Worm (Caenorhabditis elegans) whole organism, L2 larva: ENCODE results near the gene F38A5.6.
"Not testable (repeated sequence)": the region's sequence is repeated elsewhere in the genome, so short reads cannot be mapped to it uniquely, and the experiment has no call there.

Experiments
- aly-2 ChIP-seq: fragments of 150-350 bp; optimal IDR thresholded peaks from 2 replicates; lab custom pipeline; 2014; ENCODE audit warnings: missing biosample characterization, missing genetic modification characterization
- ama-1 ChIP-seq: fragments of 150-350 bp; optimal IDR thresholded peaks from 2 replicates; lab custom pipeline; 2018; ENCODE audit warnings: inconsistent platforms
- blmp-1 ChIP-seq: sonication (generic microtip); optimal IDR thresholded peaks from 2 replicates; lab custom pipeline; 2017; ENCODE audit warnings: missing genetic modification characterization, mild to moderate bottlenecking, missing compliant biosample characterization, antibody characterized with exemption, moderate library complexity; ENCODE audit not compliant: insufficient read depth
- ceh-16 ChIP-seq: fragments of 150-350 bp; optimal IDR thresholded peaks from 2 replicates; lab custom pipeline; 2014; ENCODE audit warnings: missing biosample characterization, missing genetic modification characterization
- ceh-82 ChIP-seq: fragments of 150-350 bp; optimal IDR thresholded peaks from 2 replicates; lab custom pipeline; 2014; ENCODE audit warnings: missing biosample characterization, missing genetic modification characterization
- egl-27 ChIP-seq: sonication (generic microtip); optimal IDR thresholded peaks from 3 replicates; lab custom pipeline; 2017; ENCODE audit warnings: missing biosample characterization, missing genetic modification reagents, missing genetic modification characterization
- fos-1 ChIP-seq: fragments of 150-350 bp; optimal IDR thresholded peaks from 2 replicates; lab custom pipeline; 2014; ENCODE audit warnings: missing biosample characterization, missing genetic modification characterization
- mbf-1 ChIP-seq: sonication (generic microtip); optimal IDR thresholded peaks from 2 replicates; lab custom pipeline; 2017; ENCODE audit warnings: missing biosample characterization, missing genetic modification characterization
- nhr-11 ChIP-seq: fragments of 150-350 bp; optimal IDR thresholded peaks from 2 replicates; lab custom pipeline; 2014; ENCODE audit warnings: missing biosample characterization, missing genetic modification characterization
- nhr-237 ChIP-seq: fragments of 150-350 bp; optimal IDR thresholded peaks from 2 replicates; lab custom pipeline; 2014; ENCODE audit warnings: missing biosample characterization, missing genetic modification characterization
- nhr-6 ChIP-seq: fragments of 150-350 bp; optimal IDR thresholded peaks from 2 replicates; lab custom pipeline; 2014; ENCODE audit warnings: missing biosample characterization, missing genetic modification characterization
- zag-1 ChIP-seq: fragments of 150-350 bp; optimal IDR thresholded peaks from 2 replicates; lab custom pipeline; 2014; ENCODE audit warnings: missing biosample characterization, missing genetic modification characterization

DNA sequence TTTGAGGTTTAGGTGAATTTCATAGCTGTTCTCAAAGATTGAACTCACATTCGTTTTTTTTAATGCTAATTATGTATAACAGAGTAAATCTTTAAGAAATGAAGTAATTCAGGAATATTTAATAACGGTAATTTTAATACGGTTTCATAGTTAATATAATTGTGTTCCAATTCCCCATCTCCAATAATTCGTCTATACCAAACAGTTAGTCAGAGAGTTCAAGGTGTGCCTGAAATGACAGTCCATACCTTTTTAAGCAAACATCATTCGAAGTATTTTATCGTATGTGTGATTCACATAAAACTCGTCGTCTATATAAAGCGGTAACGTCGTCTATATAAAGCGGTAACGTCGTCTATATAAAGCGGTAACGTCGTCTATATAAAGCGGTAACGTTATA, 1.5 kb upstream of the F38A5.6 start, which contains the start of gene nspb-5:
- not testable (repeated sequence) for TF ChIP-seq nhr-11; nhr-6; nhr-237 (tag; lab: Kevin White, UChicago); ama-1 (lab: Kevin White, UChicago); zag-1 (tag; lab: Kevin White, UChicago); fos-1 (tag; lab: Kevin White, UChicago); ceh-82 (tag; lab: Kevin White, UChicago); aly-2 (tag; lab: Kevin White, UChicago); blmp-1 (tag; lab: Kevin White, UChicago); ceh-16 (tag; lab: Kevin White, UChicago); egl-27; mbf-1 (tag; lab: Kevin White, UChicago)
